Worm (Caenorhabditis elegans): ENCODE results near the gene pid-5.

DNA sequence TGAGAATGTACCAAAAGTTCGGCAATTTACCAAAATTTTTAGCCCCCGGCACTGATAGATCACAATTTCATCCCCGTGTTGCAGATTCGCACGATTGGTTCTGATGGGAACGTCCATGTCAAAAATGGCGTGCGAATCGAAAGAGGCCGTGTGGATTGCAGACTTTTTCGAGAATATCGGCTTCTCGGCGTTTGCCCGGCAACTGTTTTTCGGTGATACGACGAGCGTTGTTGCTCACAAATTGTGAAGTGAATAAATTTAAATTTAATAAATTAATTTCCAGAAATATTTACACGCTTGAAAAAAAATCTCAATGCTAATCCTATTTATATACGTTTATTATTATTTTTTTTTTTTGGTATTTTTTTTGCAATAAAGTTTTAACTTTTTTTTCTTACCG, 13.9 kb downstream of the pid-5 start:
- no peak for TF ChIP-seq egl-27 (tag; optimal IDR thresholded peaks at IDR 0.05)
- TF ChIP-seq lin-13 (GFP tag; optimal IDR thresholded peaks at IDR 0.05): no peak
- no peak for TF ChIP-seq unc-62 (GFP tag; optimal IDR thresholded peaks at IDR 0.05 in 1 of 2)
- no peak for TF ChIP-seq unc-62 (tag; optimal IDR thresholded peaks at IDR 0.05)
- TF ChIP-seq jun-1 (tag; optimal IDR thresholded peaks at IDR 0.05): no peak

Data from whole organism, L4 larva.